Worm (Caenorhabditis elegans): ENCODE results near the gene kcc-1.
A peak's percentile ranks its signal among the peaks of the same experiment; 100 is the strongest.

The kcc-1 gene

ce11 chrIV:7233566-7234014 is 27.5 kb downstream of the kcc-1 start:
- TF ChIP-seq K11D2.4 (GFP tag; IDR thresholded peaks at IDR 0.05): 0 out of 2 replicates have a peak, but pooled peaks have one; percentile 30
- no peak for TF ChIP-seq ceh-100 (GFP tag; IDR thresholded peaks at IDR 0.05)

ce11 chrIV:7234623-7235022 is 28.6 kb downstream of the kcc-1 start:
- TF ChIP-seq Y53G8AR.9 (GFP tag; conservative IDR thresholded peaks at IDR 0.05) (no peak), ztf-18 (tag; optimal IDR thresholded peaks at IDR 0.05) (no peak), sdz-38 (tag; optimal IDR thresholded peaks at IDR 0.05) (no peak), C06A6.2 (GFP tag; conservative IDR thresholded peaks at IDR 0.05) (no peak), let-607 (tag; optimal IDR thresholded peaks at IDR 0.05) (no peak), fkh-3 (tag; optimal IDR thresholded peaks at IDR 0.05) (no peak), C17E4.6 (GFP tag; IDR thresholded peaks at IDR 0.05) (no peak), ekl-4 (GFP tag; IDR thresholded peaks at IDR 0.05) (no peak), nhr-90 (tag; optimal IDR thresholded peaks at IDR 0.05) (no peak), die-1 (tag; optimal IDR thresholded peaks at IDR 0.05) (no peak), ztf-3 (GFP tag; optimal IDR thresholded peaks at IDR 0.05) (no peak), zfh-2 (GFP tag; conservative IDR thresholded peaks at IDR 0.05) (no peak), mes-4 (tag; optimal IDR thresholded peaks at IDR 0.05) (no peak), sptf-2 (GFP tag; optimal IDR thresholded peaks at IDR 0.05) (no peak)

ce11 chrIV:7235382-7235917 is 29.4 kb downstream of the kcc-1 start:
- TF ChIP-seq mes-4 (tag; optimal IDR thresholded peaks at IDR 0.05): no peak
- no peak for TF ChIP-seq nfya-2 (GFP tag; IDR thresholded peaks at IDR 0.05)
- peak; percentile 9 for TF ChIP-seq repo-1 (tag; optimal IDR thresholded peaks at IDR 0.05)
- TF ChIP-seq Y95B8A.8 (GFP tag; IDR thresholded peaks at IDR 0.05): no peak
- TF ChIP-seq hmg-20 (GFP tag; IDR thresholded peaks at IDR 0.05): peak; percentile 47; the same call in 1 of the 2 replicates
- no peak for TF ChIP-seq Y56A3A.18 (GFP tag; IDR thresholded peaks at IDR 0.05)
- no peak for TF ChIP-seq ceh-100 (GFP tag; IDR thresholded peaks at IDR 0.05)
- no peak for TF ChIP-seq madf-8 (GFP tag; conservative IDR thresholded peaks at IDR 0.05)
- no peak for TF ChIP-seq ccch-3 (GFP tag; optimal IDR thresholded peaks at IDR 0.05)
- TF ChIP-seq ceh-27 (GFP tag; optimal IDR thresholded peaks at IDR 0.05): no peak
- TF ChIP-seq B0261.1 (tag; optimal IDR thresholded peaks at IDR 0.05): no peak
- TF ChIP-seq rcor-1 (GFP tag; IDR thresholded peaks at IDR 0.05): peak; percentile 26; the same call in 1 of the 2 replicates
- 0 out of 2 replicates have a peak, but pooled peaks have one; percentile 50 for TF ChIP-seq K11D2.4 (GFP tag; IDR thresholded peaks at IDR 0.05)
- TF ChIP-seq snpc-3.4 (tag; optimal IDR thresholded peaks at IDR 0.05): no peak
- peak; percentile 52 for TF ChIP-seq attf-5 (GFP tag; optimal IDR thresholded peaks at IDR 0.05)
- TF ChIP-seq sea-2 (GFP tag; IDR thresholded peaks at IDR 0.05): no peak
- TF ChIP-seq hlh-26 (GFP tag; conservative IDR thresholded peaks at IDR 0.05): no peak
- no peak for TF ChIP-seq B0035.1 (tag; optimal IDR thresholded peaks at IDR 0.05)
- no peak for TF ChIP-seq him-1 (tag; optimal IDR thresholded peaks at IDR 0.05)
- TF ChIP-seq F52B5.7 (tag; optimal IDR thresholded peaks at IDR 0.05): no peak
- no peak for TF ChIP-seq ama-1 (optimal IDR thresholded peaks at IDR 0.05)
- TF ChIP-seq ama-1 (GFP tag; optimal IDR thresholded peaks at IDR 0.05): no peak
- TF ChIP-seq atf-7 (tag; optimal IDR thresholded peaks at IDR 0.05): no peak
- 0 out of 2 replicates have a peak, but pooled peaks have one; percentile 20 for TF ChIP-seq pbrm-1 (GFP tag; IDR thresholded peaks at IDR 0.05)
- TF ChIP-seq K12H6.12 (tag; optimal IDR thresholded peaks at IDR 0.05): peak; percentile 25
- no peak for TF ChIP-seq ceh-58 (GFP tag; IDR thresholded peaks at IDR 0.05)
- TF ChIP-seq snpc-1.1 (tag; optimal IDR thresholded peaks at IDR 0.05; ENCODE audit: insufficient read depth): no peak
- no peak for TF ChIP-seq gei-17 (GFP tag; optimal IDR thresholded peaks at IDR 0.05)
- peak; percentile 6 for TF ChIP-seq somi-1 (GFP tag; optimal IDR thresholded peaks at IDR 0.05)
- TF ChIP-seq rec-8 (tag; optimal IDR thresholded peaks at IDR 0.05): peak in 1 of 2 experiments; percentile 8
- peak; percentile 78 for TF ChIP-seq dox-1 (GFP tag; IDR thresholded peaks at IDR 0.05)
- no peak for TF ChIP-seq nhr-120 (GFP tag; IDR thresholded peaks at IDR 0.05)
- TF ChIP-seq F57C9.4 (tag; optimal IDR thresholded peaks at IDR 0.05): no peak
